Fruit fly (Drosophila melanogaster): ENCODE measurements around the gene CG11262.

Gene CG11262

DNA sequence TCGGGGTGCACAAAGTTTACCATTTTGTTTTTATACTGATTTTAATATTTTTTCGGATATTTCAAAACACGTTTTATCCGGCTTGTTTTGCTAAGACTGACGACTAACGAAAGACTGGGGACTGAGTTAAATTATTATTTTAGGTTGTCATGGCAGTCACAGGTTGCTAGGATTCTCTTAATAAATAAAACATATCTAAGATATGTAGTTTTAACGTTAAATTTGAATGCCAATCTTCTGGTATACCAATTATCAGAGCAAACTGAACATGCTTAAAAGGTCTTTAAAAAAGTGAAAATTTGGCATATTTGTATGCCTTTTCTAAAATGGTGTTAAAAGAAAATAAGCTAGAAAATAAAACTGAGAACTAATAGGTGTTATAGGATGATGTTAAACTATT is 31.4 kb downstream of the CG11262 start, which contains the start of gene Zmynd10:
Gene Zmynd10, minus strand, starts transcription at position 101 of the 400 bp plus-strand sequence.
- no peak for TF ChIP-seq Dif (GFP tag; optimal IDR thresholded peaks at IDR 0.05; ENCODE audit: partially characterized antibody)
- TF ChIP-seq Hnf4 (GFP tag; optimal IDR thresholded peaks at IDR 0.05) = no peak
- TF ChIP-seq rgr (GFP tag; optimal IDR thresholded peaks at IDR 0.05) = no peak
- no peak for TF ChIP-seq foxo (GFP tag; optimal IDR thresholded peaks at IDR 0.05)
- no peak for TF ChIP-seq Myc (optimal IDR thresholded peaks at IDR 0.05)
- TF ChIP-seq dmrt93B (GFP tag; optimal IDR thresholded peaks at IDR 0.05) = no peak
- TF ChIP-seq Rel (GFP tag; optimal IDR thresholded peaks at IDR 0.05) = no peak
- TF ChIP-seq Rel (tag; optimal IDR thresholded peaks at IDR 0.05) = no peak
- no peak for TF ChIP-seq h (GFP tag; optimal IDR thresholded peaks at IDR 0.05)
- TF ChIP-seq Dfd (GFP tag; optimal IDR thresholded peaks at IDR 0.05) = no peak
- no peak for TF ChIP-seq HLH106 (tag; optimal IDR thresholded peaks at IDR 0.05)

dm6 chr3L:13026872-13027271 is 31.9 kb downstream of the CG11262 start:
- TF ChIP-seq fru (GFP tag; optimal IDR thresholded peaks at IDR 0.05) (no peak), br (GFP tag; optimal IDR thresholded peaks at IDR 0.05) (no peak), Hr83 (GFP tag; optimal IDR thresholded peaks at IDR 0.05; ENCODE audit: poor library complexity, severe bottlenecking) (no peak), OdsH (GFP tag; optimal IDR thresholded peaks at IDR 0.05) (no peak), sage (GFP tag; optimal IDR thresholded peaks at IDR 0.05) (no peak), Hr78 (GFP tag; optimal IDR thresholded peaks at IDR 0.05) (no peak), HLH106 (tag; optimal IDR thresholded peaks at IDR 0.05) (no peak), Hnf4 (GFP tag; optimal IDR thresholded peaks at IDR 0.05) (no peak), N (GFP tag; optimal IDR thresholded peaks at IDR 0.05) (no peak), lola (GFP tag; optimal IDR thresholded peaks at IDR 0.05) (no peak), GATAd (GFP tag; optimal IDR thresholded peaks at IDR 0.05) (no peak), h (GFP tag; optimal IDR thresholded peaks at IDR 0.05) (no peak), usp (GFP tag; optimal IDR thresholded peaks at IDR 0.05) (no peak)

- no peak for TF ChIP-seq jim (GFP tag; optimal IDR thresholded peaks at IDR 0.05)
- TF ChIP-seq Dif (GFP tag; optimal IDR thresholded peaks at IDR 0.05; ENCODE audit: partially characterized antibody) = no peak
- TF ChIP-seq CG32264 (GFP tag; optimal IDR thresholded peaks at IDR 0.05) = no peak
- TF ChIP-seq woc (GFP tag; optimal IDR thresholded peaks at IDR 0.05) = no peak
Measured at dm6 chr3L:13027333-13027732, 32.4 kb downstream of the CG11262 start.

dm6 chr3L:13028740-13029139 is 33.8 kb downstream of the CG11262 start, which contains the start of gene CG17672:
Gene CG17672 (plus strand): TSS chr3L:13028962.
- TF ChIP-seq dsf (GFP tag; optimal IDR thresholded peaks at IDR 0.05; ENCODE audit: borderline replicate concordance) (no peak), ey (GFP tag; optimal IDR thresholded peaks at IDR 0.05) (no peak), sv (GFP tag; optimal IDR thresholded peaks at IDR 0.05) (no peak), Dif (GFP tag; optimal IDR thresholded peaks at IDR 0.05; ENCODE audit: partially characterized antibody) (peak; percentile 77), Dfd (GFP tag; optimal IDR thresholded peaks at IDR 0.05) (peak; percentile 77), OdsH (GFP tag; optimal IDR thresholded peaks at IDR 0.05) (no peak), CG9705 (GFP tag; optimal IDR thresholded peaks at IDR 0.05) (no peak), pan (optimal IDR thresholded peaks at IDR 0.05) (no peak), Myc (optimal IDR thresholded peaks at IDR 0.05) (no peak), Vsx2 (GFP tag; optimal IDR thresholded peaks at IDR 0.05; ENCODE audit: partially characterized antibody) (peak; percentile 38), CG32264 (GFP tag; optimal IDR thresholded peaks at IDR 0.05) (no peak), h (GFP tag; optimal IDR thresholded peaks at IDR 0.05) (peak; percentile 18), rgr (GFP tag; optimal IDR thresholded peaks at IDR 0.05) (peak; percentile 12), dl (GFP tag; optimal IDR thresholded peaks at IDR 0.05; ENCODE audit: insufficient read depth in 1 of 2, partially characterized antibody in 2 of 2) (peak in 1 of 2 experiments; percentile 6), brk (GFP tag; optimal IDR thresholded peaks at IDR 0.05) (no peak), lola (GFP tag; optimal IDR thresholded peaks at IDR 0.05) (no peak), Sp1 (GFP tag; optimal IDR thresholded peaks at IDR 0.05) (peak; percentile 17), usp (GFP tag; optimal IDR thresholded peaks at IDR 0.05) (no peak), Hr83 (GFP tag; optimal IDR thresholded peaks at IDR 0.05; ENCODE audit: poor library complexity, severe bottlenecking) (peak; percentile 9), sage (GFP tag; optimal IDR thresholded peaks at IDR 0.05) (no peak), CrebA (GFP tag; optimal IDR thresholded peaks at IDR 0.05; ENCODE audit: borderline replicate concordance) (no peak), dmrt93B (GFP tag; optimal IDR thresholded peaks at IDR 0.05) (no peak), Abd-B (GFP tag; optimal IDR thresholded peaks at IDR 0.05) (no peak), HLH106 (tag; optimal IDR thresholded peaks at IDR 0.05) (no peak), psq (GFP tag; optimal IDR thresholded peaks at IDR 0.05) (peak; percentile 27), N (GFP tag; optimal IDR thresholded peaks at IDR 0.05) (no peak), Rel (GFP tag; optimal IDR thresholded peaks at IDR 0.05) (peak; percentile 24), Rel (tag; optimal IDR thresholded peaks at IDR 0.05) (peak; percentile 9), fru (GFP tag; optimal IDR thresholded peaks at IDR 0.05) (peak; percentile 32), br (GFP tag; optimal IDR thresholded peaks at IDR 0.05) (no peak), Jra (GFP tag; optimal IDR thresholded peaks at IDR 0.05) (no peak), Mio (GFP tag; optimal IDR thresholded peaks at IDR 0.05) (no peak), GATAd (GFP tag; optimal IDR thresholded peaks at IDR 0.05) (no peak), tai (GFP tag; optimal IDR thresholded peaks at IDR 0.05) (no peak), Hr78 (GFP tag; optimal IDR thresholded peaks at IDR 0.05) (no peak), woc (GFP tag; optimal IDR thresholded peaks at IDR 0.05) (no peak), Hnf4 (GFP tag; optimal IDR thresholded peaks at IDR 0.05) (no peak), jim (GFP tag; optimal IDR thresholded peaks at IDR 0.05) (no peak), foxo (GFP tag; optimal IDR thresholded peaks at IDR 0.05) (no peak)
